Worm (Caenorhabditis elegans) whole organism, L4/young adult: ENCODE measurements around the gene nhr-282.
"Not testable (repeated sequence)": the region's sequence is repeated elsewhere in the genome, so short reads cannot be mapped to it uniquely, and the experiment has no call there.

Experiments used
- W03F9.2 ChIP-seq: fragments of 150-350 bp; optimal IDR thresholded peaks from 2 replicates; lab custom pipeline; 2014; ENCODE audit warnings: missing biosample characterization, missing genetic modification characterization
- dao-5 ChIP-seq: sonication (generic microtip); optimal IDR thresholded peaks from 2 replicates; lab custom pipeline; 2016; ENCODE audit warnings: missing genotype, missing genetic modification characterization, moderate library complexity, missing compliant biosample characterization
- him-1 ChIP-seq: sonication (generic microtip); optimal IDR thresholded peaks from 2 replicates; lab custom pipeline; 2016; ENCODE audit warnings: missing genotype, missing genetic modification reagents, missing genetic modification characterization, missing compliant biosample characterization

nhr-282 gene

DNA sequence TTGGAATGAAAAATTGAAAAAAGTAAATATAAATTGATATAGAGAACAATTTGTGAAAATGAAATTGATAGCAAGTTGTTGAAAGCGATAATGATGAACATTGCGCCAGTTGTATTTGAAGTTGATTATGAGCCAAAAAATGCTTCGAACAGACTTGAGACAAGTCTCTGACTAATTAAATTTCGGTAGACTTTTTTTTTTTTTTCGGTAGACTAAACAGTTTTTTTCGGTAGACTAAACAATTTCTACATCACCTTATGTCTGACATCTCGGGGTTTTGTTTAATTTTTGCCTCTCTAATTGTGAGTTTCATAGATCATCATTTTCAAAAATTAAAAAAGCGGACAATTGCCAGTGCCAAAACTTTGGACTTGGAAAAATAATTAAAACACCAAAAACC is 21.5 kb downstream of the nhr-282 start, which contains the start of gene srbc-54:
Gene srbc-54, minus strand, starts transcription at position 101 of the 400 bp plus-strand sequence.
- TF ChIP-seq him-1, result no peak

DNA sequence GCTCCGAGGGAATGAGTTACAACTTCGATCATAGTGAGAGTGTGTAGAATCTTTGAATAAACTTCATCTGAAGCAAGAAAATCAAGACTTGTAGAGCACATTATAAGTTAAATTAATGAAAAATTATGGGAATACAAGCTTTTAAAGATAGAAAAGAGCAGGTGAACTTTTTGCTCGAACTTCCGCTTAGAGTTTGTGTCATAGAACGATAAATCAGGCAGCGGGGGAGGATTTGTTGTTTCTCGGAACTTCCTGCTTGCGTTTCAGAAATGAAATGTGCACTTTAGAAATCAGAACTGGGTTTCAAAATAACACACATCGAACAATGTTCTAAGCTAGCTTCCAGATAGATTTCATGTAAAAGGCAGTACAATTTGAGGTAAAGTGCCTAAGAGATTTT is 29.0 kb downstream of the nhr-282 start, which contains the start of gene srh-149:
Gene srh-149, minus strand, starts transcription at position 101 of the 400 bp plus-strand sequence.
- TF ChIP-seq W03F9.2 (tag; lab: Kevin White, UChicago), result no peak
- no peak for TF ChIP-seq dao-5
- TF ChIP-seq him-1, result no peak

DNA sequence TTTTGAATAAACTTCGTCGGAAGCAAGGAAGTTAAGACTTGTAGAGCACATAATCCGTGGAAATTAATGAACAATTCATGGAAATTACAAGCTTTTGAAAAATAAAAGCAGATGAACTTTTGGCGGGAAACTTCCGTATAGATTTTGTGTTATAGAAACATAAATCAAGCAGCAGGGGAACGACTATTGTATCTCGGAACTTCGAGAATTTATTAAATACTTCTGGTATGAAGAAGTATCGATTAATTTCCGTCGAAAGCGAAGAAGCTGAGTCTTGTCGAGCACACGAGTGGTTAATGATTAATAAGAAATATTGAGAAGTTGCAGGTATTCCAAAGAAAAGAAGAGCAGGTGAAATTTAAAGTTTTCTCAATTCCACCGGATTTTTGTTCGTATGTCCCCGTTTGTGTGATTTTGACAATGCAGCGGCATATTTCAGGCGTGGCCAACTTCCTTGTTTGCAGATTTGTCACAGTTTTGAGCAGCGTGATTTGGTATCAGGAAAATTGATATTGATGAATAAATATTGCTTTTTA is 38.3 kb downstream of the nhr-282 start, which contains the start of gene srh-147:
Gene srh-147, minus strand, starts transcription at position 51 of the 536 bp plus-strand sequence.
- not testable (repeated sequence) for TF ChIP-seq W03F9.2 (tag; lab: Kevin White, UChicago); him-1; dao-5

DNA sequence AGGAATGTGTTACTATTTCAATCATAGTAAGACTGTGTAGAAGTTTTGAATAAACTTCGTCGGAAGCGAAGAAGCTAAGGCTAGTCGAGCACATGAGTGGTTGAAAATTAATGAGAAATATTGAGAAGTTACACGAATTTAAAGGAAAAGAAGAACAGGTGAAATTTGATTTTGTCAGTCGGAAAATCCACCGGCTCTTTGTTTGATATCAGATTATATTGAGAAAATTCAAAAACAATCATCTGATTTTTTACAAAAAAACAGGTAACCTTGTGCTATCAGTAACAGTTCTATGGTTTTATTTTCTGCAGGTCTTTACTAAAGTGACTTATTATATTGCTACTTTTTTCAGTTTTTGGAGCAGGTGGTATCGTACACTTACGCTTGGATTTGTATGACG is 46.2 kb downstream of the nhr-282 start, which contains the start of gene srh-148:
Gene srh-148, minus strand, starts transcription at position 101 of the 400 bp plus-strand sequence.
- no peak for TF ChIP-seq dao-5
- no peak for TF ChIP-seq W03F9.2 (tag; lab: Kevin White, UChicago)
- TF ChIP-seq him-1, result no peak

DNA sequence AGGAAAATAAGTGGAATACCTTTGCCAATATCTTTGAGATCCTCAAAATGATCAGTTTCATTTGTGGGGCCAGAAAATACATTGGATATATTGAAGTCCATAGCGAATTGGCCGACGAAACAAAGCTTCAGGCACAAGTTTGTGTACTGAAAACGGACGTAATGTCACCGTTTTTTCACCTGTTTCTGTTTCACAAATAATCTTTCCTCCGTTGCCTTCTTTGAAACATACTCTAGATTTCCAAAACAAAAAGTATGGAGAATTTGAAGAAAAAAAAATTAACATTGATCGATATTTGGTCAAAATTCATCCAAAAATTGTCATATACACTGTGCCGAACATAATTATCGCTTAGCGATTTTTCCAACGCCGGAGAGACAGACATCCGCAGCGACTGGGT is 50.5 kb downstream of the nhr-282 start, which contains the start of gene srz-12:
Gene srz-12, minus strand, starts transcription at position 101 of the 400 bp plus-strand sequence.
- no peak for TF ChIP-seq dao-5
- no peak for TF ChIP-seq him-1
- TF ChIP-seq W03F9.2 (tag; lab: Kevin White, UChicago), result no peak
